Worm (Caenorhabditis elegans) whole organism, L2 larva: Measurements from ENCODE around the gene Y76B12C.6.

ENCODE experiments used
- C34F6.9 ChIP-seq: fragments of 150-350 bp; optimal IDR thresholded peaks from 2 replicates; lab custom pipeline; 2014; ENCODE audit warnings: missing biosample characterization, missing genetic modification characterization
- R02D3.7 ChIP-seq: fragments of 150-350 bp; optimal IDR thresholded peaks from 2 replicates; lab custom pipeline; 2014; ENCODE audit warnings: missing biosample characterization, missing genetic modification characterization
- Y55F3AM.14 ChIP-seq: fragments of 200-800 bp; sonication (Bioruptor generic); optimal IDR thresholded peaks from 2 replicates; lab custom pipeline; 2018; ENCODE audit warnings: mild to moderate bottlenecking, missing genetic modification characterization, missing compliant biosample characterization
- aly-2 ChIP-seq: fragments of 150-350 bp; optimal IDR thresholded peaks from 2 replicates; lab custom pipeline; 2014; ENCODE audit warnings: missing biosample characterization, missing genetic modification characterization
- ama-1 ChIP-seq: fragments of 150-350 bp; optimal IDR thresholded peaks from 2 replicates; lab custom pipeline; 2018; ENCODE audit warnings: inconsistent platforms
- ceh-16 ChIP-seq: fragments of 150-350 bp; optimal IDR thresholded peaks from 2 replicates; lab custom pipeline; 2014; ENCODE audit warnings: missing biosample characterization, missing genetic modification characterization
- ceh-82 ChIP-seq: fragments of 150-350 bp; optimal IDR thresholded peaks from 2 replicates; lab custom pipeline; 2014; ENCODE audit warnings: missing biosample characterization, missing genetic modification characterization
- crh-2 ChIP-seq: sonication (generic microtip); optimal IDR thresholded peaks from 2 replicates; lab custom pipeline; 2017; ENCODE audit warnings: missing biosample characterization, missing genetic modification characterization
- dmd-4 ChIP-seq: sonication (generic microtip); optimal IDR thresholded peaks from 2 replicates; lab custom pipeline; 2017; ENCODE audit warnings: missing biosample characterization, missing genetic modification characterization
- elt-1 ChIP-seq: fragments of 150-350 bp; optimal IDR thresholded peaks from 2 replicates; lab custom pipeline; 2014; ENCODE audit warnings: missing biosample characterization, missing genetic modification characterization
- elt-3 ChIP-seq: sonication (generic microtip); optimal IDR thresholded peaks from 2 replicates; lab custom pipeline; 2017; ENCODE audit warnings: missing biosample characterization, missing genetic modification characterization
- fos-1 ChIP-seq: fragments of 150-350 bp; optimal IDR thresholded peaks from 2 replicates; lab custom pipeline; 2014; ENCODE audit warnings: missing biosample characterization, missing genetic modification characterization
- gmeb-1 ChIP-seq: fragments of 150-350 bp; optimal IDR thresholded peaks from 2 replicates; lab custom pipeline; 2014; ENCODE audit warnings: missing biosample characterization, missing genetic modification characterization
- lin-13 ChIP-seq: fragments of 150-350 bp; optimal IDR thresholded peaks from 2 replicates; lab custom pipeline; 2014; ENCODE audit warnings: missing biosample characterization, missing genetic modification reagents, missing genetic modification characterization
- lsy-2 ChIP-seq, 2 experiments: fragments of 150-350 bp in 1 of 2; sonication (generic microtip) in 1 of 2; optimal IDR thresholded peaks; 2 replicates each; lab custom pipeline; 2014 to 2017; ENCODE audit warnings: missing biosample characterization in 2 of 2, missing genetic modification characterization in 2 of 2
- mbf-1 ChIP-seq: sonication (generic microtip); optimal IDR thresholded peaks from 2 replicates; lab custom pipeline; 2017; ENCODE audit warnings: missing biosample characterization, missing genetic modification characterization
- nhr-11 ChIP-seq: fragments of 150-350 bp; optimal IDR thresholded peaks from 2 replicates; lab custom pipeline; 2014; ENCODE audit warnings: missing biosample characterization, missing genetic modification characterization
- nhr-12 ChIP-seq: fragments of 150-350 bp; optimal IDR thresholded peaks from 2 replicates; lab custom pipeline; 2014; ENCODE audit warnings: missing biosample characterization, missing genetic modification characterization
- nhr-129 ChIP-seq: fragments of 150-350 bp; optimal IDR thresholded peaks from 2 replicates; lab custom pipeline; 2014; ENCODE audit warnings: missing biosample characterization, missing genetic modification characterization
- nhr-23 ChIP-seq: fragments of 150-350 bp; optimal IDR thresholded peaks from 2 replicates; lab custom pipeline; 2014; ENCODE audit warnings: missing biosample characterization, missing genetic modification reagents, missing genetic modification characterization
- nhr-237 ChIP-seq: fragments of 150-350 bp; optimal IDR thresholded peaks from 2 replicates; lab custom pipeline; 2014; ENCODE audit warnings: missing biosample characterization, missing genetic modification characterization
- nhr-6 ChIP-seq: fragments of 150-350 bp; optimal IDR thresholded peaks from 2 replicates; lab custom pipeline; 2014; ENCODE audit warnings: missing biosample characterization, missing genetic modification characterization
- nhr-77 ChIP-seq: fragments of 150-350 bp; optimal IDR thresholded peaks from 2 replicates; lab custom pipeline; 2014; ENCODE audit warnings: missing biosample characterization, missing genetic modification characterization
- peb-1 ChIP-seq: fragments of 150-350 bp; optimal IDR thresholded peaks from 2 replicates; lab custom pipeline; 2014; ENCODE audit warnings: missing biosample characterization, missing genetic modification characterization
- skn-1 ChIP-seq: sonication (generic microtip); optimal IDR thresholded peaks from 2 replicates; lab custom pipeline; 2017; ENCODE audit warnings: missing biosample characterization, missing genetic modification characterization
- sma-9 ChIP-seq, 2 experiments: fragments of 150-350 bp in 1 of 2; sonication (generic microtip) in 1 of 2; optimal IDR thresholded peaks; 2 replicates each; lab custom pipeline; 2014 to 2016; ENCODE audit warnings: missing genetic modification characterization in 2 of 2, mild to moderate bottlenecking in 1 of 2, missing biosample characterization in 1 of 2, missing compliant biosample characterization in 1 of 2, missing genetic modification reagents in 1 of 2, moderate library complexity in 1 of 2
- snpc-4 ChIP-seq: fragments of 150-350 bp; optimal IDR thresholded peaks from 2 replicates; lab custom pipeline; 2014; ENCODE audit warnings: missing biosample characterization, missing genetic modification characterization
- unc-39 ChIP-seq: fragments of 150-350 bp; optimal IDR thresholded peaks from 2 replicates; lab custom pipeline; 2014; ENCODE audit warnings: missing biosample characterization, missing genetic modification characterization
- unc-55 ChIP-seq: fragments of 150-350 bp; sonication (generic microtip); optimal IDR thresholded peaks from 3 replicates; lab custom pipeline; 2014; ENCODE audit warnings: missing biosample characterization, missing genetic modification reagents, missing genetic modification characterization
- unc-62 ChIP-seq: fragments of 150-350 bp; optimal IDR thresholded peaks from 2 replicates; lab custom pipeline; 2014; ENCODE audit warnings: missing biosample characterization, missing genetic modification reagents, missing genetic modification characterization
- zag-1 ChIP-seq: fragments of 150-350 bp; optimal IDR thresholded peaks from 2 replicates; lab custom pipeline; 2014; ENCODE audit warnings: missing biosample characterization, missing genetic modification characterization
- ztf-1 ChIP-seq: fragments of 200-800 bp; sonication (Bioruptor generic); conservative IDR thresholded peaks from 2 replicates; pipeline ENCODE4 v1.3.6; 2022; ENCODE audit warnings: missing genetic modification characterization, missing compliant biosample characterization
- ztf-11 ChIP-seq: sonication (generic microtip); optimal IDR thresholded peaks from 2 replicates; lab custom pipeline; 2017; ENCODE audit warnings: missing biosample characterization, missing genetic modification characterization
- ztf-4 ChIP-seq: fragments of 150-350 bp; optimal IDR thresholded peaks from 2 replicates; lab custom pipeline; 2014; ENCODE audit warnings: missing biosample characterization, missing genetic modification characterization

Y76B12C.6 gene

DNA sequence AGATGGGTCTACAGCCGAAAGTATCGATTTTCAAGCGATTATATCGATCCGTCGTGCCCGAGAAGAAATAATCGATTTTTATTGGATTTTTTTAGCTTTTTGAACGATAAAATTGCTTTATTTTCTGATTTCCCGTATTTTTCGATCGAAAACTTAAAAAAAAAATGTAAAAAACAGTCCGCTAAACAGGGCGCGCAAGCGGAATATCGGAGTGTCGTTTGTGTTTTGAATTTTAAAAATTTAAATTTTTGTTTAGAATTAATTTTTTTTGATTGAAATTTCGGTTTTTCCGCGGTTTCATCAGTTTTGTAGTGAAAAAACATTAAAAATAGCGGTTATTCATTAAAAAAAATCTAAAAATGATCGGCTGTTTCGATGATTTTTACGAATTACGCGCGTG is 11.0 kb upstream of the Y76B12C.6 start:
- no peak for TF ChIP-seq peb-1 (tag; lab: Kevin White, UChicago)
- no peak for TF ChIP-seq ztf-1 (GFP tag; lab: Robert Waterston, UW)
- TF ChIP-seq elt-1 (tag; lab: Kevin White, UChicago): no peak
- TF ChIP-seq nhr-6 (tag; lab: Kevin White, UChicago): no peak
- no peak for TF ChIP-seq elt-3 (tag; lab: Kevin White, UChicago)
- no peak for TF ChIP-seq zag-1 (tag; lab: Kevin White, UChicago)

- TF ChIP-seq nhr-6 (tag; lab: Kevin White, UChicago) (no peak), nhr-237 (tag; lab: Kevin White, UChicago) (no peak), R02D3.7 (tag; lab: Kevin White, UChicago) (no peak), peb-1 (tag; lab: Kevin White, UChicago) (no peak), lsy-2 (tag; optimal IDR thresholded peaks at IDR 0.05; lab: Kevin White, UChicago) (no peak), Y55F3AM.14 (GFP tag; lab: Kevin White, UChicago) (no peak), unc-39 (tag; lab: Kevin White, UChicago) (no peak), snpc-4 (tag; lab: Kevin White, UChicago) (no peak), zag-1 (tag; lab: Kevin White, UChicago) (no peak), ama-1 (lab: Kevin White, UChicago) (no peak), nhr-23 (no peak), crh-2 (tag; lab: Kevin White, UChicago) (no peak), fos-1 (tag; lab: Kevin White, UChicago) (no peak), lin-13 (no peak), aly-2 (tag; lab: Kevin White, UChicago) (no peak), ztf-1 (GFP tag; lab: Robert Waterston, UW) (no peak), elt-3 (tag; lab: Kevin White, UChicago) (no peak)
Measured at ce11 chrIV:1971078-1971477, 10.1 kb upstream of the Y76B12C.6 start.

- TF ChIP-seq ceh-82 (tag; lab: Kevin White, UChicago) (no peak), nhr-129 (tag; lab: Kevin White, UChicago) (no peak), Y55F3AM.14 (GFP tag; lab: Kevin White, UChicago) (no peak), skn-1 (tag; lab: Kevin White, UChicago) (no peak), sma-9 (GFP tag; optimal IDR thresholded peaks at IDR 0.05; lab: Kevin White, UChicago) (no peak), sma-9 (tag; optimal IDR thresholded peaks at IDR 0.05; lab: Kevin White, UChicago) (no peak), ztf-11 (no peak), snpc-4 (tag; lab: Kevin White, UChicago) (no peak), ceh-16 (tag; lab: Kevin White, UChicago) (no peak), dmd-4 (tag; lab: Kevin White, UChicago) (no peak), ztf-4 (tag; lab: Kevin White, UChicago) (no peak), mbf-1 (tag; lab: Kevin White, UChicago) (no peak), unc-62 (GFP tag; lab: Kevin White, UChicago) (no peak), nhr-12 (tag; lab: Kevin White, UChicago) (no peak), C34F6.9 (tag; lab: Kevin White, UChicago) (no peak), R02D3.7 (tag; lab: Kevin White, UChicago) (no peak), crh-2 (tag; lab: Kevin White, UChicago) (no peak), nhr-23 (no peak), nhr-77 (tag; lab: Kevin White, UChicago) (no peak), lsy-2 (tag; optimal IDR thresholded peaks at IDR 0.05; lab: Kevin White, UChicago) (no peak), zag-1 (tag; lab: Kevin White, UChicago) (no peak)
Measured at ce11 chrIV:1972271-1972670, 8.9 kb upstream of the Y76B12C.6 start, which contains the start of gene Y76B12C.4. TSS of gene Y76B12C.4 (minus strand) at chrIV:1972371.

ce11 chrIV:1973372-1973771 is 7.8 kb upstream of the Y76B12C.6 start, which contains the start of gene Y76B12C.3:
TSS of gene Y76B12C.3 (plus strand) at chrIV:1973705.
- TF ChIP-seq ceh-82 (tag; lab: Kevin White, UChicago) (no peak), unc-55 (peak; percentile 43), lsy-2 (tag; optimal IDR thresholded peaks at IDR 0.05; lab: Kevin White, UChicago) (peak in 1 of 2 experiments; percentile 14), ama-1 (lab: Kevin White, UChicago) (no peak), mbf-1 (tag; lab: Kevin White, UChicago) (no peak), nhr-11 (tag; lab: Kevin White, UChicago) (no peak), lin-13 (no peak), gmeb-1 (tag; lab: Kevin White, UChicago) (peak; percentile 18)
